Worm (Caenorhabditis elegans): ENCODE measurements around the gene ZK669.2.

DNA sequence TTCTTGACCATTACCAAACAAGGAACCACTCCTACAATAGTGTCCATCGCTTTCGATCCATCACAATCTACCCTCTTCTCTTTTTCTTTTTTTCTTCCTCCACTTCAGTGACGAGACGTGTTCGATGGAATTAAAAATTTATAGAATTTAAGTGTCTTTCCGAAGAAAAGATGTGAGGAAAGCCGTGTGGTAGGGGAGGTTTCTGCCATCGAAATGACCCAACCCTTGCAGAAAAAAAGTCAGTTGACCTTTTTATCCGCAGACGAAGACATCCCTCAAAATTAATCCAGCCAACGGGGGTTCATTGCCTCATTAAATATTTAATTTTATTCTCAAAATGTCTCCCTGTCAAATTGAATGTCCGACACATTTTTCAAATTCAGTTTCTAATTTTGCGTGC, 17.6 kb upstream of the ZK669.2 start:
- TF ChIP-seq flt-1 (GFP tag; IDR thresholded peaks at IDR 0.05) (no peak), pes-1 (GFP tag; IDR thresholded peaks at IDR 0.05) (no peak), hnd-1 (tag; optimal IDR thresholded peaks at IDR 0.05) (no peak), tbx-11 (GFP tag; IDR thresholded peaks at IDR 0.05) (no peak), ceh-36 (tag; optimal IDR thresholded peaks at IDR 0.05) (no peak)
